Fruit fly (Drosophila melanogaster) whole organism, wandering third instar larva: ENCODE results near the gene CG8837.

Source experiments
- Abd-B ChIP-seq: fragments of >200 bp; optimal IDR thresholded peaks from 2 replicates; lab custom pipeline; 2017; ENCODE audit warnings: missing biosample characterization, missing genetic modification characterization
- CG32264 ChIP-seq: fragments of 200-800 bp; sonication (Bioruptor generic); optimal IDR thresholded peaks from 2 replicates; lab custom pipeline; 2016; ENCODE audit warnings: missing biosample characterization, missing genetic modification characterization
- CG9705 ChIP-seq: fragments of 200-800 bp; sonication (Bioruptor generic); optimal IDR thresholded peaks from 2 replicates; lab custom pipeline; 2018; ENCODE audit warnings: missing biosample characterization, mild to moderate bottlenecking, missing genetic modification characterization
- CrebA ChIP-seq: fragments of 200-800 bp; sonication (Bioruptor generic); optimal IDR thresholded peaks from 2 replicates; lab custom pipeline; 2016; ENCODE audit warnings: missing biosample characterization, mild to moderate bottlenecking, missing genetic modification characterization, borderline replicate concordance
- Dfd ChIP-seq: fragments of >200 bp; optimal IDR thresholded peaks from 2 replicates; lab custom pipeline; 2017; ENCODE audit warnings: missing biosample characterization, missing genetic modification characterization
- Dif ChIP-seq: fragments of 200-275, 200-300 bp; sonication (Bioruptor generic); optimal IDR thresholded peaks from 2 replicates; lab custom pipeline; 2018; ENCODE audit warnings: missing biosample characterization, missing genetic modification characterization; ENCODE audit not compliant: partially characterized antibody
- GATAd ChIP-seq: sonication (Bioruptor generic); optimal IDR thresholded peaks from 2 replicates; lab custom pipeline; 2016; ENCODE audit warnings: missing biosample characterization, missing genetic modification characterization
- HLH106 ChIP-seq: fragments of 200-800 bp; optimal IDR thresholded peaks from 3 replicates; lab custom pipeline; 2019; ENCODE audit warnings: missing biosample characterization, mild to moderate bottlenecking, missing genetic modification characterization, moderate library complexity
- Hnf4 ChIP-seq: fragments of 200-800 bp; sonication (Bioruptor generic); optimal IDR thresholded peaks from 2 replicates; lab custom pipeline; 2016; ENCODE audit warnings: missing biosample characterization, mild to moderate bottlenecking, missing genetic modification characterization
- Hr78 ChIP-seq: fragments of >200 bp; optimal IDR thresholded peaks from 2 replicates; lab custom pipeline; 2017; ENCODE audit warnings: missing biosample characterization, missing genetic modification characterization
- Hr83 ChIP-seq: fragments of 200-300 bp; sonication (Bioruptor generic); optimal IDR thresholded peaks from 2 replicates; lab custom pipeline; 2016; ENCODE audit warnings: missing biosample characterization, mild to moderate bottlenecking, missing genetic modification characterization, moderate library complexity; ENCODE audit not compliant: poor library complexity, severe bottlenecking
- Jra ChIP-seq: sonication (Bioruptor generic); optimal IDR thresholded peaks from 2 replicates; lab custom pipeline; 2016; ENCODE audit warnings: missing biosample characterization, missing genetic modification characterization
- Mio ChIP-seq: sonication (Bioruptor generic); optimal IDR thresholded peaks from 2 replicates; lab custom pipeline; 2016; ENCODE audit warnings: missing biosample characterization, missing genetic modification characterization
- Myc ChIP-seq: fragments of >200 bp; optimal IDR thresholded peaks from 2 replicates; lab custom pipeline; 2017
- N ChIP-seq: fragments of >200 bp; optimal IDR thresholded peaks from 2 replicates; lab custom pipeline; 2018; ENCODE audit warnings: missing biosample characterization, missing external identifiers, missing genetic modification characterization
- OdsH ChIP-seq: fragments of 200-800 bp; sonication (Bioruptor generic); optimal IDR thresholded peaks from 2 replicates; lab custom pipeline; 2016; ENCODE audit warnings: missing biosample characterization, mild to moderate bottlenecking, missing genetic modification characterization
- Rel ChIP-seq, 2 experiments: fragments of 200-800 bp; sonication (Bioruptor generic) in 1 of 2; optimal IDR thresholded peaks; 2 replicates in 1 of 2; 3 replicates in 1 of 2; lab custom pipeline; 2016 to 2019; ENCODE audit warnings: mild to moderate bottlenecking in 2 of 2, missing biosample characterization in 2 of 2, missing genetic modification characterization in 2 of 2, moderate library complexity in 1 of 2
- Sp1 ChIP-seq: fragments of 200-800 bp; sonication (Bioruptor generic); optimal IDR thresholded peaks from 3 replicates; lab custom pipeline; 2019; ENCODE audit warnings: missing biosample characterization, mild to moderate bottlenecking, missing genetic modification characterization, moderate library complexity
- Vsx2 ChIP-seq: fragments of 200-300, 225-300 bp; sonication (Bioruptor generic); optimal IDR thresholded peaks from 2 replicates; lab custom pipeline; 2018; ENCODE audit warnings: missing biosample characterization, missing genetic modification characterization; ENCODE audit not compliant: partially characterized antibody
- br ChIP-seq: fragments of 200-800 bp; sonication (Bioruptor generic); optimal IDR thresholded peaks from 2 replicates; lab custom pipeline; 2016; ENCODE audit warnings: missing biosample characterization, missing genetic modification characterization
- brk ChIP-seq: fragments of 200-800 bp; sonication (Bioruptor generic); optimal IDR thresholded peaks from 2 replicates; lab custom pipeline; 2016; ENCODE audit warnings: missing biosample characterization, mild to moderate bottlenecking, missing genetic modification characterization
- dl ChIP-seq, 2 experiments: fragments of 175-275, 200-275 bp in 1 of 2; fragments of 200-275 bp in 1 of 2; sonication (Bioruptor generic); optimal IDR thresholded peaks; lab custom pipeline; 2018; ENCODE audit warnings: mild to moderate bottlenecking in 2 of 2, missing biosample characterization in 2 of 2, missing genetic modification characterization in 2 of 2, moderate library complexity in 2 of 2; ENCODE audit not compliant: partially characterized antibody in 2 of 2, insufficient read depth in 1 of 2
- dmrt93B ChIP-seq: fragments of 200-800 bp; sonication (Bioruptor generic); optimal IDR thresholded peaks from 2 replicates; lab custom pipeline; 2018; ENCODE audit warnings: missing biosample characterization, mild to moderate bottlenecking, missing genetic modification characterization
- dsf ChIP-seq: sonication (Bioruptor generic); optimal IDR thresholded peaks from 2 replicates; lab custom pipeline; 2016; ENCODE audit warnings: missing biosample characterization, missing genetic modification characterization, borderline replicate concordance
- ey ChIP-seq: fragments of 200-800 bp; sonication (Bioruptor generic); optimal IDR thresholded peaks from 2 replicates; lab custom pipeline; 2016; ENCODE audit warnings: missing biosample characterization, missing genetic modification characterization
- foxo ChIP-seq, 2 experiments: fragments of 200-800 bp; sonication (Bioruptor generic); optimal IDR thresholded peaks; 2 replicates in 1 of 2; 3 replicates in 1 of 2; lab custom pipeline; 2016 to 2017; ENCODE audit warnings: missing biosample characterization in 2 of 2, missing genetic modification characterization in 2 of 2
- fru ChIP-seq: fragments of 200-800 bp; sonication (Bioruptor generic); optimal IDR thresholded peaks from 3 replicates; lab custom pipeline; 2016; ENCODE audit warnings: missing biosample characterization, mild to moderate bottlenecking, missing genetic modification characterization
- h ChIP-seq: fragments of 200-800 bp; sonication (Bioruptor generic); optimal IDR thresholded peaks from 3 replicates; lab custom pipeline; 2016; ENCODE audit warnings: missing biosample characterization, mild to moderate bottlenecking, missing genetic modification characterization
- jim ChIP-seq: fragments of 175-275, 200-325 bp; sonication (Bioruptor generic); optimal IDR thresholded peaks from 2 replicates; lab custom pipeline; 2016; ENCODE audit warnings: missing biosample characterization, mild to moderate bottlenecking, missing genetic modification characterization
- lola ChIP-seq: fragments of >200 bp; optimal IDR thresholded peaks from 2 replicates; lab custom pipeline; 2017; ENCODE audit warnings: missing biosample characterization, missing genetic modification characterization
- pan ChIP-seq: fragments of >200 bp; optimal IDR thresholded peaks from 2 replicates; lab custom pipeline; 2017
- psq ChIP-seq: fragments of 200-800 bp; sonication (Bioruptor generic); optimal IDR thresholded peaks from 3 replicates; lab custom pipeline; 2017; ENCODE audit warnings: missing biosample characterization, mild to moderate bottlenecking, missing genetic modification characterization, moderate library complexity
- rgr ChIP-seq: fragments of 200-800 bp; sonication (Bioruptor generic); optimal IDR thresholded peaks from 3 replicates; lab custom pipeline; 2016; ENCODE audit warnings: missing biosample characterization, mild to moderate bottlenecking, missing genetic modification characterization
- sage ChIP-seq: fragments of 200-800 bp; sonication (Bioruptor generic); optimal IDR thresholded peaks from 2 replicates; lab custom pipeline; 2016; ENCODE audit warnings: missing biosample characterization, mild to moderate bottlenecking, missing genetic modification characterization
- sv ChIP-seq: fragments of 200-800 bp; sonication (Bioruptor generic); optimal IDR thresholded peaks from 3 replicates; lab custom pipeline; 2016; ENCODE audit warnings: missing biosample characterization, missing genetic modification characterization
- tai ChIP-seq: sonication (Bioruptor generic); optimal IDR thresholded peaks from 2 replicates; lab custom pipeline; 2016; ENCODE audit warnings: missing biosample characterization, missing genetic modification characterization
- usp ChIP-seq: fragments of >200 bp; optimal IDR thresholded peaks from 2 replicates; lab custom pipeline; 2017; ENCODE audit warnings: missing biosample characterization, missing genetic modification characterization
- woc ChIP-seq: sonication (Bioruptor generic); optimal IDR thresholded peaks from 2 replicates; lab custom pipeline; 2016; ENCODE audit warnings: missing biosample characterization, mild to moderate bottlenecking, missing genetic modification characterization

The CG8837 gene

dm6 chr2L:3302958-3303842, 16.8 kb upstream of the CG8837 start, which contains the start of gene CG9663:
Gene CG9663, minus strand, starts transcription at chr2L:3303130.
- TF ChIP-seq pan (lab: Kevin White, UChicago), result no peak
- no peak for TF ChIP-seq psq
- peak; percentile 61 for TF ChIP-seq Hnf4 (GFP tag; lab: Kevin White, UChicago)
- TF ChIP-seq usp (GFP tag; lab: Kevin White, UChicago), result no peak
- peak; percentile 13 for TF ChIP-seq Hr83 (GFP tag; lab: Kevin White, UChicago)
- TF ChIP-seq Vsx2 (GFP tag; lab: Kevin White, UChicago), result peak; percentile 47
- TF ChIP-seq Dif (GFP tag; lab: Kevin White, UChicago), result peak; percentile 55
- no peak for TF ChIP-seq CG32264 (GFP tag; lab: Kevin White, UChicago)
- no peak for TF ChIP-seq dsf
- peak; percentile 37 for TF ChIP-seq Jra
- peak; percentile 38 for TF ChIP-seq HLH106 (tag; lab: Kevin White, UChicago)
- peak; percentile 13 for TF ChIP-seq sage
- peak; percentile 46 for TF ChIP-seq CrebA (GFP tag; lab: Kevin White, UChicago)
- TF ChIP-seq lola (GFP tag; lab: Kevin White, UChicago), result no peak
- no peak for TF ChIP-seq N (GFP tag; lab: Kevin White, UChicago)
- TF ChIP-seq rgr (GFP tag; lab: Kevin White, UChicago), result peak; percentile 80
- peak in 1 of 2 experiments; percentile 66 for TF ChIP-seq foxo (GFP tag; optimal IDR thresholded peaks at IDR 0.05; lab: Kevin White, UChicago)
- TF ChIP-seq Mio (GFP tag; lab: Kevin White, UChicago), result no peak
- peak; percentile 80 for TF ChIP-seq h
- no peak for TF ChIP-seq tai (GFP tag; lab: Kevin White, UChicago)
- no peak for TF ChIP-seq CG9705
- TF ChIP-seq br (GFP tag; lab: Kevin White, UChicago), result peak; percentile 66
- peak; percentile 0 for TF ChIP-seq sv
- peak; percentile 43 for TF ChIP-seq ey (GFP tag; lab: Kevin White, UChicago)
- TF ChIP-seq jim (GFP tag; lab: Kevin White, UChicago), result no peak
- no peak for TF ChIP-seq GATAd (GFP tag; lab: Kevin White, UChicago)
- TF ChIP-seq Hr78 (GFP tag; lab: Kevin White, UChicago), result no peak
- TF ChIP-seq OdsH (GFP tag; lab: Kevin White, UChicago), result peak; percentile 52
- peak; percentile 57 for TF ChIP-seq Sp1 (GFP tag; lab: Kevin White, UChicago)
- no peak for TF ChIP-seq brk (GFP tag; lab: Kevin White, UChicago)
- TF ChIP-seq fru (GFP tag; lab: Kevin White, UChicago), result peak; percentile 43
- TF ChIP-seq dmrt93B (GFP tag; lab: Kevin White, UChicago), result no peak
- no peak for TF ChIP-seq Abd-B (GFP tag; lab: Kevin White, UChicago)
- TF ChIP-seq dl (GFP tag; optimal IDR thresholded peaks at IDR 0.05; lab: Kevin White, UChicago; ENCODE audit: insufficient read depth in 1 of 2, partially characterized antibody in 2 of 2), result peak; percentile 42 to 58
- TF ChIP-seq Rel (GFP tag; optimal IDR thresholded peaks at IDR 0.05; lab: Kevin White, UChicago), result no peak
- TF ChIP-seq Rel (tag; optimal IDR thresholded peaks at IDR 0.05; lab: Kevin White, UChicago), result peak; percentile 81
- no peak for TF ChIP-seq Dfd (GFP tag; lab: Kevin White, UChicago)
- TF ChIP-seq Myc, result no peak
- peak; percentile 34 for TF ChIP-seq woc

dm6 chr2L:3303893-3304292, 16.2 kb upstream of the CG8837 start, which contains the start of gene CG3277:
Gene CG3277, plus strand, starts transcription at chr2L:3304100.
- no peak for TF ChIP-seq Hr78 (GFP tag; lab: Kevin White, UChicago)
- TF ChIP-seq Jra, result no peak
- peak; percentile 84 for TF ChIP-seq fru (GFP tag; lab: Kevin White, UChicago)
- TF ChIP-seq foxo (GFP tag; optimal IDR thresholded peaks at IDR 0.05; lab: Kevin White, UChicago), result no peak
- TF ChIP-seq, all 38 proteins: peak for 1
